Worm (Caenorhabditis elegans) whole organism, young adult: ENCODE data around the gene F21D5.3.
A peak's percentile ranks its signal among the peaks of the same experiment; 100 is the strongest.

Experiments
- B0019.2 ChIP-seq: fragments of 200-800 bp; sonication (Bioruptor generic); conservative IDR thresholded peaks from 2 replicates; pipeline ENCODE4 v1.3.6; 2022; ENCODE audit warnings: missing genetic modification reagents, missing genetic modification characterization, missing compliant biosample characterization
- B0336.3 ChIP-seq: fragments of 200-800 bp; sonication (Bioruptor generic); IDR thresholded peaks from 2 replicates; pipeline ENCODE4 v1.3.6; 2022; ENCODE audit warnings: missing genetic modification characterization, missing compliant biosample characterization
- F23B12.7 ChIP-seq: sonication (generic microtip); optimal IDR thresholded peaks from 2 replicates; lab custom pipeline; 2017; ENCODE audit warnings: missing genetic modification characterization, mild to moderate bottlenecking, missing compliant biosample characterization, antibody characterized with exemption, moderate library complexity; ENCODE audit not compliant: insufficient read depth
- F37B4.10 ChIP-seq: fragments of 200-800 bp; sonication (Bioruptor generic); IDR thresholded peaks from 2 replicates; pipeline ENCODE4 v1.3.6; 2022; ENCODE audit warnings: missing genetic modification characterization, missing compliant biosample characterization
- F55B11.4 ChIP-seq: sonication (generic microtip); optimal IDR thresholded peaks from 2 replicates; lab custom pipeline; 2016; ENCODE audit warnings: missing compliant biosample characterization, missing genetic modification characterization, borderline replicate concordance; ENCODE audit not compliant: insufficient read depth
- Y53F4B.3 ChIP-seq: fragments of 200-800 bp; sonication (Bioruptor generic); IDR thresholded peaks from 2 replicates; pipeline ENCODE4 v1.3.6; 2022; ENCODE audit warnings: missing genetic modification reagents, missing genetic modification characterization, missing compliant biosample characterization
- Y53G8AR.9 ChIP-seq: fragments of 200-800 bp; sonication (Bioruptor generic); conservative IDR thresholded peaks from 2 replicates; pipeline ENCODE4 v1.3.6; 2022; ENCODE audit warnings: missing genetic modification reagents, missing genetic modification characterization, missing compliant biosample characterization
- Y56A3A.18 ChIP-seq: fragments of 200-800 bp; sonication (Bioruptor generic); IDR thresholded peaks from 2 replicates; pipeline ENCODE4 v1.3.6; 2022; ENCODE audit warnings: missing genetic modification reagents, missing genetic modification characterization, missing compliant biosample characterization
- Y79H2A.3 ChIP-seq: fragments of 200-800 bp; sonication (Bioruptor generic); conservative IDR thresholded peaks from 2 replicates; pipeline ENCODE4 v1.3.6; 2022; ENCODE audit warnings: missing genetic modification reagents, missing genetic modification characterization, missing compliant biosample characterization
- ZK185.1 ChIP-seq: sonication (generic microtip); optimal IDR thresholded peaks from 2 replicates; lab custom pipeline; 2016; ENCODE audit warnings: mild to moderate bottlenecking, missing genetic modification characterization, missing compliant biosample characterization; ENCODE audit not compliant: poor library complexity, severe bottlenecking
- attf-3 ChIP-seq: fragments of 200-800 bp; sonication (Bioruptor generic); conservative IDR thresholded peaks from 2 replicates; pipeline ENCODE4 v1.3.6; 2022; ENCODE audit warnings: missing genetic modification reagents, missing genetic modification characterization, missing compliant biosample characterization
- attf-5 ChIP-seq: fragments of 200-800 bp; sonication (Bioruptor generic); optimal IDR thresholded peaks from 2 replicates; lab custom pipeline; 2018; ENCODE audit warnings: mild to moderate bottlenecking, missing genetic modification characterization, missing compliant biosample characterization
- attf-6 ChIP-seq: fragments of 200-800 bp; sonication (Bioruptor generic); IDR thresholded peaks from 2 replicates; pipeline ENCODE4 v1.3.6; 2022; ENCODE audit warnings: missing genetic modification reagents, missing genetic modification characterization, missing compliant biosample characterization
- bed-2 ChIP-seq: fragments of 200-800 bp; sonication (Bioruptor generic); IDR thresholded peaks from 2 replicates; pipeline ENCODE4 v1.3.6; 2022; ENCODE audit warnings: missing genetic modification reagents, missing genetic modification characterization, missing compliant biosample characterization
- ccch-3 ChIP-seq: fragments of 200-800 bp; sonication (Bioruptor generic); optimal IDR thresholded peaks from 2 replicates; lab custom pipeline; 2018; ENCODE audit warnings: mild to moderate bottlenecking, missing genetic modification characterization, missing compliant biosample characterization
- ceh-27 ChIP-seq: fragments of 200-800 bp; sonication (Bioruptor generic); optimal IDR thresholded peaks from 2 replicates; lab custom pipeline; 2018; ENCODE audit warnings: mild to moderate bottlenecking, missing genetic modification characterization, moderate library complexity, missing compliant biosample characterization
- ceh-58 ChIP-seq: fragments of 200-800 bp; sonication (Bioruptor generic); IDR thresholded peaks from 2 replicates; pipeline ENCODE4 v1.3.6; 2022; ENCODE audit warnings: missing genetic modification characterization, missing compliant biosample characterization
- die-1 ChIP-seq: sonication (generic microtip); optimal IDR thresholded peaks from 2 replicates; lab custom pipeline; 2016; ENCODE audit warnings: missing genotype, mild to moderate bottlenecking, missing genetic modification characterization, missing compliant biosample characterization
- dox-1 ChIP-seq: fragments of 200-800 bp; sonication (Bioruptor generic); IDR thresholded peaks from 2 replicates; pipeline ENCODE4 v1.3.6; 2022; ENCODE audit warnings: missing genetic modification reagents, missing genetic modification characterization, missing compliant biosample characterization
- dpl-1 ChIP-seq: fragments of 150-350 bp; optimal IDR thresholded peaks from 2 replicates; lab custom pipeline; 2014; ENCODE audit warnings: missing biosample characterization, missing genetic modification reagents, missing genetic modification characterization
- ekl-4 ChIP-seq: fragments of 200-800 bp; sonication (Bioruptor generic); IDR thresholded peaks from 2 replicates; pipeline ENCODE4 v1.3.6; 2022; ENCODE audit warnings: missing genetic modification reagents, missing genetic modification characterization, missing compliant biosample characterization
- ets-4 ChIP-seq: fragments of 200-800 bp; sonication (Bioruptor generic); optimal IDR thresholded peaks from 2 replicates; lab custom pipeline; 2018; ENCODE audit warnings: mild to moderate bottlenecking, missing genetic modification characterization, missing compliant biosample characterization
- gei-17 ChIP-seq: fragments of 200-800 bp; sonication (Bioruptor generic); optimal IDR thresholded peaks from 2 replicates; lab custom pipeline; 2018; ENCODE audit warnings: mild to moderate bottlenecking, missing genetic modification characterization, missing compliant biosample characterization
- hrde-1 ChIP-seq: sonication (generic microtip); optimal IDR thresholded peaks from 2 replicates; lab custom pipeline; 2016; ENCODE audit warnings: missing genetic modification characterization, mild to moderate bottlenecking, missing compliant biosample characterization, moderate library complexity, missing genotype, missing genetic modification reagents, borderline replicate concordance
- lin-35 ChIP-seq, 3 experiments: fragments of 150-350 bp in 2 of 3; sonication (generic microtip) in 1 of 3; optimal IDR thresholded peaks; 2 replicates each; lab custom pipeline; 2014 to 2018; ENCODE audit warnings: missing biosample characterization in 3 of 3, missing genetic modification characterization in 3 of 3, missing genetic modification reagents in 3 of 3
- lin-40 ChIP-seq: sonication (generic microtip); optimal IDR thresholded peaks from 2 replicates; lab custom pipeline; 2016; ENCODE audit warnings: missing genetic modification characterization, mild to moderate bottlenecking, missing compliant biosample characterization, missing genotype, missing genetic modification reagents
- lsy-27 ChIP-seq: sonication (generic microtip); optimal IDR thresholded peaks from 2 replicates; lab custom pipeline; 2017; ENCODE audit warnings: missing genetic modification characterization, mild to moderate bottlenecking, missing compliant biosample characterization, antibody characterized with exemption, missing genotype, borderline replicate concordance; ENCODE audit not compliant: insufficient read depth
- madf-6 ChIP-seq: fragments of 200-800 bp; sonication (Bioruptor generic); IDR thresholded peaks from 2 replicates; pipeline ENCODE4 v1.3.6; 2022; ENCODE audit warnings: missing genetic modification reagents, missing genetic modification characterization, missing compliant biosample characterization
- mxl-1 ChIP-seq: sonication (generic microtip); optimal IDR thresholded peaks from 2 replicates; lab custom pipeline; 2016; ENCODE audit warnings: missing genetic modification characterization, missing compliant biosample characterization
- nfya-2 ChIP-seq: fragments of 200-800 bp; sonication (Bioruptor generic); IDR thresholded peaks from 2 replicates; pipeline ENCODE4 v1.3.6; 2022; ENCODE audit warnings: missing genetic modification reagents, missing genetic modification characterization, missing compliant biosample characterization
- nfyb-1 ChIP-seq: fragments of 200-800 bp; sonication (Bioruptor generic); IDR thresholded peaks from 2 replicates; pipeline ENCODE4 v1.3.6; 2022; ENCODE audit warnings: missing genetic modification reagents, missing genetic modification characterization, missing compliant biosample characterization
- nhr-179 ChIP-seq: sonication (generic microtip); optimal IDR thresholded peaks from 2 replicates; lab custom pipeline; 2016; ENCODE audit warnings: mild to moderate bottlenecking, missing genetic modification characterization, missing compliant biosample characterization
- nhr-27 ChIP-seq: fragments of 200-800 bp; sonication (Bioruptor generic); optimal IDR thresholded peaks from 2 replicates; lab custom pipeline; 2018; ENCODE audit warnings: mild to moderate bottlenecking, missing genetic modification characterization, moderate library complexity, missing compliant biosample characterization
- pbrm-1 ChIP-seq: fragments of 200-800 bp; sonication (Bioruptor generic); IDR thresholded peaks from 2 replicates; pipeline ENCODE4 v1.3.6; 2022; ENCODE audit warnings: missing genetic modification reagents, missing genetic modification characterization, missing compliant biosample characterization
- repo-1 ChIP-seq: sonication (generic microtip); optimal IDR thresholded peaks from 2 replicates; lab custom pipeline; 2017; ENCODE audit warnings: mild to moderate bottlenecking, missing genetic modification characterization, missing compliant biosample characterization
- sdz-38 ChIP-seq: sonication (generic microtip); optimal IDR thresholded peaks from 2 replicates; lab custom pipeline; 2016; ENCODE audit warnings: missing genotype, missing genetic modification characterization, missing compliant biosample characterization
- snpc-1.3 ChIP-seq: sonication (generic microtip); optimal IDR thresholded peaks from 2 replicates; lab custom pipeline; 2017; ENCODE audit warnings: missing genetic modification characterization, mild to moderate bottlenecking, missing compliant biosample characterization, antibody characterized with exemption, moderate library complexity, missing genotype, missing genetic modification reagents; ENCODE audit not compliant: insufficient read depth
- snpc-4 ChIP-seq, 5 experiments: fragments of 150-350 bp in 1 of 5; sonication (generic microtip) in 4 of 5; optimal IDR thresholded peaks; 2 replicates each; lab custom pipeline; 2014 to 2018; ENCODE audit warnings: missing genetic modification characterization in 5 of 5, missing biosample characterization in 3 of 5, antibody characterized with exemption in 2 of 5, mild to moderate bottlenecking in 2 of 5, missing compliant biosample characterization in 2 of 5, missing genotype in 2 of 5, moderate library complexity in 2 of 5, missing genetic modification reagents in 1 of 5
- sptf-2 ChIP-seq: fragments of 200-800 bp; sonication (Bioruptor generic); optimal IDR thresholded peaks from 2 replicates; lab custom pipeline; 2018; ENCODE audit warnings: mild to moderate bottlenecking, missing genetic modification characterization, missing compliant biosample characterization
- tlf-1 ChIP-seq: fragments of 200-800 bp; sonication (Bioruptor generic); optimal IDR thresholded peaks from 2 replicates; lab custom pipeline; 2018; ENCODE audit warnings: mild to moderate bottlenecking, missing genetic modification characterization, missing compliant biosample characterization
- unc-62 ChIP-seq: fragments of 150-350 bp; optimal IDR thresholded peaks from 2 replicates; lab custom pipeline; 2014; ENCODE audit warnings: missing biosample characterization, missing genetic modification reagents, missing genetic modification characterization
- ztf-18 ChIP-seq: sonication (generic microtip); optimal IDR thresholded peaks from 2 replicates; lab custom pipeline; 2016; ENCODE audit warnings: missing genotype, mild to moderate bottlenecking, missing genetic modification characterization, missing compliant biosample characterization
- ztf-28 ChIP-seq: fragments of 200-800 bp; sonication (Bioruptor generic); IDR thresholded peaks from 2 replicates; pipeline ENCODE4 v1.3.6; 2022; ENCODE audit warnings: missing genetic modification reagents, missing genetic modification characterization, missing compliant biosample characterization

The F21D5.3 gene

ce11 chrIV:8740952-8741438, 10.4 kb downstream of the F21D5.3 start, which contains the start of gene F21D5.6 (continued):
- TF ChIP-seq lsy-27 (tag; lab: Kevin White, UChicago): no peak
- no peak for TF ChIP-seq Y79H2A.3 (GFP tag; lab: Robert Waterston, UW)
- no peak for TF ChIP-seq bed-2 (GFP tag; lab: Robert Waterston, UW)
- TF ChIP-seq lin-35 (GFP tag; optimal IDR thresholded peaks at IDR 0.05; lab: Kevin White, UChicago): peak in 1 of 3 experiments; percentile 48
- TF ChIP-seq die-1: no peak
- no peak for TF ChIP-seq sptf-2 (GFP tag; lab: Kevin White, UChicago)
- TF ChIP-seq pbrm-1 (GFP tag; lab: Robert Waterston, UW): no peak
- no peak for TF ChIP-seq ztf-18
- TF ChIP-seq nfyb-1: peak; percentile 57; the same call in 1 of the 2 replicates
- no peak for TF ChIP-seq F55B11.4 (tag; lab: Kevin White, UChicago)
- 0 out of 2 replicates have a peak, but pooled peaks have one; percentile 24 for TF ChIP-seq B0336.3 (GFP tag; lab: Robert Waterston, UW)

ce11 chrIV:8743654-8744332, 13.2 kb downstream of the F21D5.3 start, which contains the start of gene F21D5.7:
Gene F21D5.7 (minus strand): TSS chrIV:8743704.
- TF ChIP-seq Y53G8AR.9 (peak; percentile 81), nfyb-1 (peak; percentile 79), dpl-1 (peak; percentile 13), attf-3 (GFP tag; lab: Robert Waterston, UW) (0 out of 2 replicates have a peak, but pooled peaks have one; percentile 41), repo-1 (peak; percentile 30), F37B4.10 (GFP tag; lab: Robert Waterston, UW) (no peak), Y79H2A.3 (GFP tag; lab: Robert Waterston, UW) (no peak), attf-5 (peak; percentile 90), madf-6 (GFP tag; lab: Robert Waterston, UW) (peak; percentile 69), ztf-28 (GFP tag; lab: Robert Waterston, UW) (no peak), nfya-2 (no peak), ekl-4 (GFP tag; lab: Robert Waterston, UW) (peak; percentile 68; the same call in 1 of the 2 replicates), nhr-179 (tag; lab: Kevin White, UChicago) (no peak), unc-62 (GFP tag; lab: Kevin White, UChicago) (peak; percentile 24), tlf-1 (peak; percentile 60), ets-4 (GFP tag; lab: Kevin White, UChicago) (no peak), F23B12.7 (peak; percentile 63), snpc-4 (GFP tag; optimal IDR thresholded peaks at IDR 0.05; lab: Kevin White, UChicago) (no peak), snpc-4 (tag; optimal IDR thresholded peaks at IDR 0.05; lab: Kevin White, UChicago) (peak in 3 of 4 experiments; percentile 51 to 63 (median 59)), ZK185.1 (tag; lab: Kevin White, UChicago) (peak; percentile 63), lin-40 (tag; lab: Kevin White, UChicago) (no peak), B0019.2 (GFP tag; lab: Robert Waterston, UW) (no peak), hrde-1 (tag; lab: Kevin White, UChicago) (no peak), gei-17 (GFP tag; lab: Kevin White, UChicago) (no peak), ceh-58 (no peak), Y56A3A.18 (GFP tag; lab: Robert Waterston, UW) (no peak), nhr-27 (tag; lab: Kevin White, UChicago) (no peak), dox-1 (GFP tag; lab: Robert Waterston, UW) (peak; percentile 88), B0336.3 (GFP tag; lab: Robert Waterston, UW) (peak; percentile 71; the same call in 1 of the 2 replicates), mxl-1 (tag; lab: Kevin White, UChicago) (no peak), ceh-27 (GFP tag; lab: Kevin White, UChicago) (peak; percentile 43), snpc-1.3 (tag; lab: Kevin White, UChicago) (peak; percentile 34), attf-6 (GFP tag; lab: Robert Waterston, UW) (no peak), ccch-3 (GFP tag; lab: Kevin White, UChicago) (no peak), sdz-38 (tag; lab: Kevin White, UChicago) (no peak), Y53F4B.3 (no peak)
